Worm (Caenorhabditis elegans) whole organism, mixed stage, embryonic: ENCODE measurements around the gene tsp-2.

Experiments used
- ceh-83 ChIP-seq: fragments of 200-800 bp; sonication (Bioruptor generic); optimal IDR thresholded peaks from 2 replicates; lab custom pipeline; 2018; ENCODE audit warnings: mild to moderate bottlenecking, missing genetic modification characterization, missing compliant biosample characterization
- flh-1 ChIP-seq: fragments of 200-800 bp; sonication (Bioruptor generic); optimal IDR thresholded peaks from 2 replicates; lab custom pipeline; 2018; ENCODE audit warnings: mild to moderate bottlenecking, missing genetic modification characterization, moderate library complexity, missing compliant biosample characterization
- nhr-12 ChIP-seq: fragments of 150-350 bp; optimal IDR thresholded peaks from 2 replicates; lab custom pipeline; 2014; ENCODE audit warnings: missing biosample characterization, missing genetic modification characterization

DNA sequence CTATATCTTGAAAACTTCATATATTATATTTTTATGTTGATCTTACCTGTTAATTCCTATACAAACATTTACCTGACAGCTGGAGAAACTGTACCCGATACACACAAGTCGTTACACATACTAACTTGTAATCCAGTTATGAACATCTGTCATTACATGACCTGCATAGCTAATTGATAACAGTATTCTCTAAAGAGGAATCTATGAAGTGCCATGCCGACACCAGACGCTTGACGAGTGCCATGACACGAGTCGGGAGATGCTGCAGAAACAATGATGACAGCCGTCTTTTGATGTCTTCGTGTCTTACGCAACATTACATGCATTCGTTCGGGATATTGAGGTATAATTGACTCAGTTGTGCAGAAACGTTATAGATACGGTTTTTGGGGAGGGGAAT, 17.7 kb downstream of the tsp-2 start:
- no peak for TF ChIP-seq nhr-12 (tag; lab: Kevin White, UChicago)
- no peak for TF ChIP-seq ceh-83
- TF ChIP-seq flh-1 (GFP tag; lab: Kevin White, UChicago) = no peak
